Fruit fly (Drosophila melanogaster) whole organism, embryonic: ENCODE measurements around the gene CG2256.

Experiments
- Atf6 ChIP-seq: fragments of 200-800 bp; sonication (Bioruptor generic); IDR thresholded peaks from 2 replicates; pipeline ENCODE4 v1.3.6; 2022; ENCODE audit warnings: missing biosample characterization, missing genetic modification characterization
- Awh ChIP-seq: fragments of 200-800 bp; sonication (Bioruptor generic); IDR thresholded peaks from 2 replicates; pipeline ENCODE4, ENCODE4 v1.3.6; 2022; ENCODE audit warnings: missing biosample characterization, missing genetic modification characterization
- CG10543 ChIP-seq: fragments of 200-800 bp; sonication (Bioruptor generic); optimal IDR thresholded peaks from 3 replicates; lab custom pipeline; 2017; ENCODE audit warnings: missing biosample characterization, mild to moderate bottlenecking, missing genetic modification characterization, moderate library complexity
- CG11085 ChIP-seq: fragments of 200-800 bp; sonication (Bioruptor generic); IDR thresholded peaks from 2 replicates; pipeline ENCODE4 v1.3.6; 2022; ENCODE audit warnings: missing biosample characterization, missing genetic modification characterization
- CG11398 ChIP-seq: fragments of 200-800 bp; sonication (Bioruptor generic); optimal IDR thresholded peaks from 2 replicates; lab custom pipeline; 2016; ENCODE audit warnings: missing biosample characterization, missing genetic modification characterization
- CG11560 ChIP-seq: fragments of 200-800 bp; sonication (Bioruptor generic); IDR thresholded peaks from 3 replicates; pipeline ENCODE4 v1.3.6; 2022; ENCODE audit warnings: missing biosample characterization, missing genetic modification characterization
- CG13894 ChIP-seq: fragments of 200-800 bp; sonication (Bioruptor generic); optimal IDR thresholded peaks from 3 replicates; lab custom pipeline; 2018; ENCODE audit warnings: missing biosample characterization, mild to moderate bottlenecking, missing genetic modification characterization, moderate library complexity
- CG1529 ChIP-seq: fragments of 200-800 bp; sonication (Bioruptor generic); optimal IDR thresholded peaks from 3 replicates; lab custom pipeline; 2018; ENCODE audit warnings: missing biosample characterization, missing genetic modification characterization
- CG15601 ChIP-seq: fragments of 200-800 bp; sonication (Bioruptor generic); optimal IDR thresholded peaks from 3 replicates; lab custom pipeline; 2019; ENCODE audit warnings: missing biosample characterization, mild to moderate bottlenecking, missing genetic modification characterization, moderate library complexity
- CG1602 ChIP-seq: fragments of 200-800 bp; sonication (Bioruptor generic); optimal IDR thresholded peaks from 3 replicates; lab custom pipeline; 2016; ENCODE audit warnings: missing biosample characterization, missing genetic modification characterization
- CG16813 ChIP-seq: fragments of 200-800 bp; sonication (Bioruptor generic); IDR thresholded peaks from 3 replicates; pipeline ENCODE4 v1.3.6; 2022; ENCODE audit warnings: missing biosample characterization, missing genetic modification characterization; ENCODE audit not compliant: partially characterized antibody
- CG1792 ChIP-seq: fragments of 200-800 bp; sonication (Bioruptor generic); optimal IDR thresholded peaks from 2 replicates; lab custom pipeline; 2016; ENCODE audit warnings: missing biosample characterization, missing genetic modification characterization
- CG1832 ChIP-seq: fragments of 200-800 bp; sonication (Bioruptor generic); optimal IDR thresholded peaks from 2 replicates; lab custom pipeline; 2017; ENCODE audit warnings: missing biosample characterization, mild to moderate bottlenecking, missing genetic modification characterization, inconsistent platforms
- CG2129 ChIP-seq: fragments of 200-800 bp; sonication (Bioruptor generic); IDR thresholded peaks from 2 replicates; pipeline ENCODE4 v1.3.6; 2022; ENCODE audit warnings: missing biosample characterization, missing genetic modification characterization; ENCODE audit not compliant: partially characterized antibody
- CG2712 ChIP-seq: fragments of 200-800 bp; optimal IDR thresholded peaks from 3 replicates; lab custom pipeline; 2019; ENCODE audit warnings: missing biosample characterization, mild to moderate bottlenecking, missing genetic modification characterization, moderate library complexity
- CG2875 ChIP-seq: fragments of 200-800 bp; sonication (Bioruptor generic); optimal IDR thresholded peaks from 2 replicates; lab custom pipeline; 2017; ENCODE audit warnings: missing biosample characterization, mild to moderate bottlenecking, missing genetic modification characterization, missing genetic modification reagents
- CG32767 ChIP-seq: fragments of 200-800 bp; sonication (Bioruptor generic); IDR thresholded peaks from 2 replicates; pipeline ENCODE4 v1.3.6; 2022; ENCODE audit warnings: missing biosample characterization, missing genetic modification characterization
- CG6254 ChIP-seq: fragments of 200-800 bp; sonication (Bioruptor generic); optimal IDR thresholded peaks from 3 replicates; lab custom pipeline; 2017; ENCODE audit warnings: mild to moderate bottlenecking, missing biosample characterization, missing genetic modification reagents, missing genetic modification characterization
- CG7963 ChIP-seq: fragments of 200-800 bp; sonication (Bioruptor generic); IDR thresholded peaks from 3 replicates; pipeline ENCODE4 v1.3.6; 2022; ENCODE audit warnings: missing biosample characterization, missing genetic modification characterization; ENCODE audit not compliant: partially characterized antibody
- CG9609 ChIP-seq: fragments of 200-800 bp; sonication (Bioruptor generic); optimal IDR thresholded peaks from 3 replicates; lab custom pipeline; 2016; ENCODE audit warnings: missing biosample characterization, missing genetic modification characterization
- CG9727 ChIP-seq: fragments of 200-800 bp; sonication (Bioruptor generic); optimal IDR thresholded peaks from 3 replicates; lab custom pipeline; 2017; ENCODE audit warnings: missing biosample characterization, mild to moderate bottlenecking, missing genetic modification characterization
- Dp ChIP-seq: fragments of 200-800 bp; sonication (Bioruptor generic); optimal IDR thresholded peaks from 2 replicates; lab custom pipeline; 2018; ENCODE audit warnings: missing biosample characterization, mild to moderate bottlenecking, missing genetic modification characterization, moderate library complexity
- H2.0 ChIP-seq: fragments of 200-800 bp; sonication (Bioruptor generic); IDR thresholded peaks from 2 replicates; pipeline ENCODE4 v1.3.6; 2022; ENCODE audit warnings: missing biosample characterization, missing genetic modification characterization
- HHEX ChIP-seq: fragments of 200-800 bp; sonication (Bioruptor generic); optimal IDR thresholded peaks from 3 replicates; lab custom pipeline; 2017; ENCODE audit warnings: missing biosample characterization, mild to moderate bottlenecking, missing genetic modification characterization, missing genetic modification reagents
- Hr51 ChIP-seq, 2 experiments: fragments of 200-800 bp; sonication (Bioruptor generic); optimal IDR thresholded peaks; 2 replicates in 1 of 2; 3 replicates in 1 of 2; lab custom pipeline; 2016 to 2018; ENCODE audit warnings: missing biosample characterization in 2 of 2, missing genetic modification characterization in 2 of 2, mild to moderate bottlenecking in 1 of 2, moderate library complexity in 1 of 2
- Lpt ChIP-seq: fragments of >200 bp; optimal IDR thresholded peaks from 2 replicates; lab custom pipeline; 2018; ENCODE audit warnings: missing biosample characterization, missing genetic modification characterization
- NC2α ChIP-seq: fragments of 200-800 bp; sonication (Bioruptor generic); optimal IDR thresholded peaks from 2 replicates; lab custom pipeline; 2016; ENCODE audit warnings: missing biosample characterization, missing genetic modification characterization
- NK7.1 ChIP-seq: fragments of 200-800 bp; sonication (Bioruptor generic); optimal IDR thresholded peaks from 3 replicates; lab custom pipeline; 2016; ENCODE audit warnings: missing biosample characterization, missing genetic modification characterization
- Nf-YB ChIP-seq: fragments of 200-800 bp; sonication (Bioruptor generic); optimal IDR thresholded peaks from 3 replicates; lab custom pipeline; 2019; ENCODE audit warnings: missing biosample characterization, mild to moderate bottlenecking, missing genetic modification characterization, moderate library complexity
- Oli ChIP-seq: fragments of 200-800 bp; sonication (Bioruptor generic); optimal IDR thresholded peaks from 2 replicates; lab custom pipeline; 2018; ENCODE audit warnings: missing biosample characterization, mild to moderate bottlenecking, missing genetic modification characterization, moderate library complexity
- Rx ChIP-seq: fragments of 200-800 bp; sonication (Bioruptor generic); IDR thresholded peaks from 2 replicates; pipeline ENCODE4 v1.3.6; 2022; ENCODE audit warnings: missing biosample characterization, missing genetic modification characterization
- TFAM ChIP-seq: fragments of 200-800 bp; sonication (Bioruptor generic); optimal IDR thresholded peaks from 2 replicates; lab custom pipeline; 2017; ENCODE audit warnings: missing biosample characterization, missing genetic modification characterization, inconsistent platforms
- YL-1 ChIP-seq: fragments of 200-800 bp; sonication (Bioruptor generic); optimal IDR thresholded peaks from 3 replicates; lab custom pipeline; 2017; ENCODE audit warnings: missing biosample characterization, mild to moderate bottlenecking, missing genetic modification characterization
- ase ChIP-seq: fragments of 200-800 bp; sonication (Bioruptor generic); IDR thresholded peaks from 3 replicates; pipeline ENCODE4 v1.3.6; 2022; ENCODE audit warnings: missing biosample characterization, missing genetic modification characterization
- bigmax ChIP-seq: fragments of 200-800 bp; sonication (Bioruptor generic); optimal IDR thresholded peaks from 2 replicates; lab custom pipeline; 2018; ENCODE audit warnings: missing biosample characterization, mild to moderate bottlenecking, missing genetic modification characterization
- bsh ChIP-seq, 2 experiments: fragments of 200-800 bp; sonication (Bioruptor generic); optimal IDR thresholded peaks; 2 replicates each; lab custom pipeline; 2017 to 2018; ENCODE audit warnings: mild to moderate bottlenecking in 2 of 2, missing biosample characterization in 2 of 2, missing genetic modification characterization in 2 of 2, moderate library complexity in 1 of 2
- cas ChIP-seq: fragments of 200-800 bp; sonication (Bioruptor generic); IDR thresholded peaks from 2 replicates; pipeline ENCODE4 v1.3.6; 2022; ENCODE audit warnings: missing biosample characterization, missing genetic modification characterization
- da ChIP-seq: fragments of 200-800 bp; sonication (Bioruptor generic); optimal IDR thresholded peaks from 2 replicates; lab custom pipeline; 2016; ENCODE audit warnings: missing biosample characterization, missing genetic modification characterization
- en ChIP-seq: fragments of 200-800 bp; sonication (Bioruptor generic); optimal IDR thresholded peaks from 2 replicates; lab custom pipeline; 2016; ENCODE audit warnings: missing biosample characterization, missing genetic modification characterization
- fd3F ChIP-seq: fragments of 200-800 bp; sonication (Bioruptor generic); optimal IDR thresholded peaks from 2 replicates; lab custom pipeline; 2018; ENCODE audit warnings: missing biosample characterization, mild to moderate bottlenecking, missing genetic modification characterization, moderate library complexity
- fu2 ChIP-seq: fragments of 200-800 bp; sonication (Bioruptor generic); optimal IDR thresholded peaks from 2 replicates; lab custom pipeline; 2016; ENCODE audit warnings: missing biosample characterization, missing genetic modification characterization
- grau ChIP-seq: fragments of 200-800 bp; optimal IDR thresholded peaks from 3 replicates; lab custom pipeline; 2019; ENCODE audit warnings: missing biosample characterization, mild to moderate bottlenecking, missing genetic modification characterization, moderate library complexity
- lilli ChIP-seq: fragments of 200-800 bp; sonication (Bioruptor generic); optimal IDR thresholded peaks from 3 replicates; lab custom pipeline; 2016; ENCODE audit warnings: missing biosample characterization, missing genetic modification characterization
- lmd ChIP-seq: fragments of 200-800 bp; sonication (Bioruptor generic); IDR thresholded peaks from 2 replicates; pipeline ENCODE4 v1.3.6; 2022; ENCODE audit warnings: missing biosample characterization, missing genetic modification characterization
- luna ChIP-seq: fragments of 200-800 bp; sonication (Bioruptor generic); optimal IDR thresholded peaks from 2 replicates; lab custom pipeline; 2016; ENCODE audit warnings: missing biosample characterization, missing genetic modification characterization
- sd ChIP-seq: fragments of 200-800 bp; sonication (Bioruptor generic); optimal IDR thresholded peaks from 3 replicates; lab custom pipeline; 2018; ENCODE audit warnings: missing biosample characterization, mild to moderate bottlenecking, missing genetic modification characterization, moderate library complexity
- shn ChIP-seq: fragments of 200-800 bp; sonication (Bioruptor generic); optimal IDR thresholded peaks from 3 replicates; lab custom pipeline; 2016; ENCODE audit warnings: missing biosample characterization, missing genetic modification characterization
- slbo ChIP-seq: fragments of 200-800 bp; sonication (Bioruptor generic); IDR thresholded peaks from 2 replicates; pipeline ENCODE4 v1.3.6; 2022; ENCODE audit warnings: missing biosample characterization, missing genetic modification characterization
- twi ChIP-seq: fragments of 200-800 bp; optimal IDR thresholded peaks from 2 replicates; lab custom pipeline; 2019; ENCODE audit warnings: missing biosample characterization, mild to moderate bottlenecking, missing genetic modification characterization, moderate library complexity

The CG2256 gene

DNA sequence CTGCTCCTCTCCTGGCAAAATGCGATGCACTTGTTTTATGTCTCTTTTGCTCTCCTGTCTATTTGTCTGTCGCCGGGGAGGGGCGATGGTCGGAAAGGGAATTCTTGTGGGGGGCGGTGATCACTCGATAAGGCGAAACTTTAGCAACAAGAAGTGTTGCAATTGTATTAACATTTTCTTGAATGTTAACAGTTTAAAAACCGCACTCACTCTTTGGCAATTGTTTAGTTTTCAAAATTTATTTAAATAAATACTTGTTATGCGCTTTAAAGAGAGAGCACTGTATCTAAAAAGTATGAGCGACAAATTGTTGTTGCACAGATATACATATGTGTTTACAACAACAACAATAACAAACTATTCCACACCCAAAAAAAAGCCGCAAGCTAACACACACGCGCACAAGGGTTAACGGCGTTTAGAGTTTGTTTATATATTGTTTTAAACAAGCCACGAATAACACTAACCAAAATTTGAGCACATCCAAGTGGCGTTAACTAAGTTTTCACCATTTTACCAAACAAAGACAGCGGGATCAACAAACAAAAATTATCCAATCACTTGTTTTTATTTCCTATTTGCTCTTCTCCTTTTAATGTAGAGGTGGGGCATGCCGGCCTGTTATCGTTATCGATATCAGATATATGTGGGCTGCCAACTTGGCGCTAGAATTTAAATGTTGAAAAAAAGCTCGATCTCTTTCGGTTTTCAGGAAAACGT, 14.6 kb upstream of the CG2256 start, which contains the start of gene CG2258 (continued):
- TF ChIP-seq CG1529 (GFP tag; lab: Kevin White, UChicago) (peak; percentile 82), Dp (GFP tag; lab: Kevin White, UChicago) (peak; percentile 82), CG7963 (GFP tag; lab: Robert Waterston, UW) (no peak), CG1792 (peak; percentile 62), Oli (tag; lab: Kevin White, UChicago) (peak; percentile 88), Nf-YB (GFP tag; lab: Kevin White, UChicago) (peak; percentile 45), bigmax (GFP tag; lab: Kevin White, UChicago) (no peak), Atf6 (GFP tag; lab: Robert Waterston, UW) (peak; percentile 82), Hr51 (GFP tag; optimal IDR thresholded peaks at IDR 0.05; lab: Kevin White, UChicago) (peak; percentile 44 to 85), luna (GFP tag; lab: Kevin White, UChicago) (no peak), fd3F (GFP tag; lab: Kevin White, UChicago) (peak; percentile 81), CG16813 (GFP tag; lab: Robert Waterston, UW) (no peak), CG32767 (GFP tag; lab: Robert Waterston, UW) (peak; percentile 76), shn (no peak), CG1832 (GFP tag; lab: Kevin White, UChicago) (no peak), Awh (peak; percentile 76), CG1602 (GFP tag; lab: Kevin White, UChicago) (peak; percentile 74), fu2 (GFP tag; lab: Kevin White, UChicago) (peak; percentile 63), lmd (GFP tag; lab: Robert Waterston, UW) (peak; percentile 91), CG6254 (peak; percentile 67), CG13894 (tag; lab: Kevin White, UChicago) (peak; percentile 65), CG2129 (no peak), CG11560 (tag; lab: Robert Waterston, UW) (peak; percentile 34; the same call in 1 of the 3 replicates), Rx (GFP tag; lab: Robert Waterston, UW) (peak; percentile 58), CG11085 (peak; percentile 44; the same call in 1 of the 2 replicates), slbo (GFP tag; lab: Robert Waterston, UW) (peak; percentile 90), twi (tag; lab: Kevin White, UChicago) (peak; percentile 79), grau (tag; lab: Kevin White, UChicago) (peak; percentile 96), Lpt (GFP tag; lab: Kevin White, UChicago) (no peak), HHEX (peak; percentile 85), CG11398 (peak; percentile 66), lilli (GFP tag; lab: Kevin White, UChicago) (peak; percentile 46), TFAM (GFP tag; lab: Kevin White, UChicago) (peak; percentile 7), CG9727 (GFP tag; lab: Kevin White, UChicago) (peak; percentile 67), YL-1 (GFP tag; lab: Kevin White, UChicago) (peak; percentile 27), sd (peak; percentile 59), da (no peak), CG2875 (GFP tag; lab: Kevin White, UChicago) (peak; percentile 84), CG9609 (GFP tag; lab: Kevin White, UChicago) (peak; percentile 75), CG2712 (tag; lab: Kevin White, UChicago) (peak; percentile 88), CG10543 (GFP tag; lab: Kevin White, UChicago) (peak; percentile 81), H2.0 (GFP tag; lab: Robert Waterston, UW) (peak; percentile 78), ase (peak; percentile 87), bsh (GFP tag; optimal IDR thresholded peaks at IDR 0.05; lab: Kevin White, UChicago) (peak; percentile 87 to 94), NK7.1 (GFP tag; lab: Kevin White, UChicago) (peak; percentile 51), NC2α (GFP tag; lab: Kevin White, UChicago) (peak; percentile 58), CG15601 (tag; lab: Kevin White, UChicago) (peak; percentile 77), en (GFP tag; lab: Kevin White, UChicago) (no peak), cas (peak; percentile 72)
